Fruit fly (Drosophila melanogaster) whole organism, embryonic: ENCODE measurements around the gene CG14326.

Experiments
- dati ChIP-seq: fragments of 200-800 bp; sonication (Bioruptor generic); IDR thresholded peaks from 2 replicates; pipeline ENCODE4 v1.3.6; 2022; ENCODE audit warnings: missing biosample characterization, missing genetic modification characterization
- ewg ChIP-seq: fragments of 200-800 bp; sonication (Bioruptor generic); optimal IDR thresholded peaks from 3 replicates; lab custom pipeline; 2017; ENCODE audit warnings: mild to moderate bottlenecking, missing biosample characterization, missing genetic modification reagents, missing genetic modification characterization
- rib ChIP-seq: fragments of 200-800 bp; sonication (Bioruptor generic); IDR thresholded peaks from 2 replicates; pipeline ENCODE4 v1.3.6; 2022; ENCODE audit warnings: missing biosample characterization, missing genetic modification characterization

dm6 chr3R:17593470-17593869 lies 25.4 kb upstream of the CG14326 start:
- TF ChIP-seq ewg (GFP tag; lab: Kevin White, UChicago) (no peak), rib (GFP tag; lab: Robert Waterston, UW) (no peak), dati (GFP tag; lab: Robert Waterston, UW) (no peak)
